Fruit fly (Drosophila melanogaster) whole organism, embryonic: ENCODE measurements around the gene Obp99d.
A peak's percentile ranks its signal among the peaks of the same experiment; 100 is the strongest.

Experiments used
- Asciz ChIP-seq: fragments of 200-800 bp; sonication (Bioruptor generic); optimal IDR thresholded peaks from 2 replicates; lab custom pipeline; 2017; ENCODE audit warnings: missing biosample characterization, mild to moderate bottlenecking, missing genetic modification characterization, missing genetic modification reagents
- BEAF-32 ChIP-seq: fragments of 200-800 bp; sonication (Bioruptor generic); optimal IDR thresholded peaks from 3 replicates; lab custom pipeline; 2017; ENCODE audit warnings: missing biosample characterization, missing genetic modification characterization, mild to moderate bottlenecking, moderate library complexity, missing genetic modification reagents
- CG10147 ChIP-seq: fragments of 200-800 bp; sonication (Bioruptor generic); optimal IDR thresholded peaks from 2 replicates; lab custom pipeline; 2019; ENCODE audit warnings: missing biosample characterization, mild to moderate bottlenecking, missing genetic modification characterization, moderate library complexity
- CG10209 ChIP-seq: fragments of 200-800 bp; sonication (Bioruptor generic); optimal IDR thresholded peaks from 3 replicates; lab custom pipeline; 2017; ENCODE audit warnings: missing biosample characterization, mild to moderate bottlenecking, missing genetic modification characterization, missing genetic modification reagents
- CG12219 ChIP-seq: fragments of 200-800 bp; sonication (Bioruptor generic); optimal IDR thresholded peaks from 3 replicates; lab custom pipeline; 2018; ENCODE audit warnings: missing biosample characterization, mild to moderate bottlenecking, missing genetic modification characterization
- CG12299 ChIP-seq: fragments of 200-800 bp; sonication (Bioruptor generic); optimal IDR thresholded peaks from 2 replicates; lab custom pipeline; 2018; ENCODE audit warnings: missing biosample characterization, mild to moderate bottlenecking, missing genetic modification characterization
- CG13296 ChIP-seq: fragments of 200-800 bp; sonication (Bioruptor generic); optimal IDR thresholded peaks from 3 replicates; lab custom pipeline; 2018; ENCODE audit warnings: missing biosample characterization, mild to moderate bottlenecking, missing genetic modification characterization
- CG14441 ChIP-seq: fragments of 200-800 bp; sonication (Bioruptor generic); IDR thresholded peaks from 2 replicates; pipeline ENCODE4 v1.3.6; 2022; ENCODE audit warnings: missing biosample characterization, missing genetic modification characterization
- CG14710 ChIP-seq: fragments of 200-800 bp; sonication (Bioruptor generic); optimal IDR thresholded peaks from 3 replicates; lab custom pipeline; 2019; ENCODE audit warnings: missing biosample characterization, mild to moderate bottlenecking, missing genetic modification characterization, moderate library complexity
- CG1603 ChIP-seq: fragments of 200-800 bp; sonication (Bioruptor generic); optimal IDR thresholded peaks from 2 replicates; lab custom pipeline; 2019; ENCODE audit warnings: missing biosample characterization, mild to moderate bottlenecking, missing genetic modification characterization, moderate library complexity
- CG17361 ChIP-seq: fragments of 200-800 bp; sonication (Bioruptor generic); IDR thresholded peaks from 3 replicates; pipeline ENCODE4 v1.3.6; 2022; ENCODE audit warnings: missing biosample characterization, missing genetic modification characterization
- CG17385 ChIP-seq: fragments of 200-800 bp; sonication (Bioruptor generic); optimal IDR thresholded peaks from 3 replicates; lab custom pipeline; 2018; ENCODE audit warnings: missing biosample characterization, mild to moderate bottlenecking, missing genetic modification characterization
- CG17612 ChIP-seq: fragments of 200-800 bp; sonication (Bioruptor generic); IDR thresholded peaks from 2 replicates; pipeline ENCODE4 v1.3.6; 2022; ENCODE audit warnings: missing biosample characterization, missing genetic modification characterization
- CG1792 ChIP-seq: fragments of 200-800 bp; sonication (Bioruptor generic); optimal IDR thresholded peaks from 2 replicates; lab custom pipeline; 2016; ENCODE audit warnings: missing biosample characterization, missing genetic modification characterization
- CG31365 ChIP-seq: fragments of 200-800 bp; sonication (Bioruptor generic); optimal IDR thresholded peaks from 2 replicates; lab custom pipeline; 2018; ENCODE audit warnings: missing biosample characterization, mild to moderate bottlenecking, missing genetic modification characterization
- CG3407 ChIP-seq: fragments of 200-800 bp; sonication (Bioruptor generic); optimal IDR thresholded peaks from 2 replicates; lab custom pipeline; 2018; ENCODE audit warnings: missing biosample characterization, mild to moderate bottlenecking, missing genetic modification characterization
- CG4404 ChIP-seq: fragments of 200-800 bp; sonication (Bioruptor generic); IDR thresholded peaks from 2 replicates; pipeline ENCODE4 v1.3.6; 2022; ENCODE audit warnings: missing biosample characterization, missing genetic modification characterization
- CG5180 ChIP-seq: fragments of 200-800 bp; sonication (Bioruptor generic); optimal IDR thresholded peaks from 3 replicates; lab custom pipeline; 2017; ENCODE audit warnings: missing biosample characterization, missing genetic modification characterization, mild to moderate bottlenecking, moderate library complexity, missing genetic modification reagents
- CG7745 ChIP-seq: fragments of 200-800 bp; sonication (Bioruptor generic); optimal IDR thresholded peaks from 2 replicates; lab custom pipeline; 2018; ENCODE audit warnings: missing biosample characterization, mild to moderate bottlenecking, missing genetic modification characterization, moderate library complexity
- CG8281 ChIP-seq: fragments of 200-800 bp; sonication (Bioruptor generic); optimal IDR thresholded peaks from 2 replicates; lab custom pipeline; 2018; ENCODE audit warnings: missing biosample characterization, mild to moderate bottlenecking, missing genetic modification characterization, moderate library complexity
- CG8388 ChIP-seq: fragments of 200-800 bp; sonication (Bioruptor generic); optimal IDR thresholded peaks from 2 replicates; lab custom pipeline; 2019; ENCODE audit warnings: missing biosample characterization, mild to moderate bottlenecking, missing genetic modification characterization, moderate library complexity
- CG9797 ChIP-seq: fragments of 200-800 bp; sonication (Bioruptor generic); optimal IDR thresholded peaks from 3 replicates; lab custom pipeline; 2018; ENCODE audit warnings: missing biosample characterization, mild to moderate bottlenecking, missing genetic modification characterization
- CG9817 ChIP-seq: fragments of 200-800 bp; sonication (Bioruptor generic); optimal IDR thresholded peaks from 2 replicates; lab custom pipeline; 2018; ENCODE audit warnings: missing biosample characterization, mild to moderate bottlenecking, missing genetic modification characterization, moderate library complexity
- CG9876 ChIP-seq: fragments of 200-800 bp; sonication (Bioruptor generic); optimal IDR thresholded peaks from 2 replicates; lab custom pipeline; 2016; ENCODE audit warnings: missing biosample characterization, missing genetic modification characterization
- CG9932 ChIP-seq: fragments of 200-800 bp; sonication (Bioruptor generic); IDR thresholded peaks from 2 replicates; pipeline ENCODE4 v1.3.6; 2022; ENCODE audit warnings: missing biosample characterization, missing genetic modification characterization
- CHES-1-like ChIP-seq: fragments of 200-800 bp; sonication (Bioruptor generic); optimal IDR thresholded peaks from 2 replicates; lab custom pipeline; 2016; ENCODE audit warnings: missing biosample characterization, missing genetic modification characterization
- Dbx ChIP-seq: fragments of 200-800 bp; sonication (Bioruptor generic); IDR thresholded peaks from 3 replicates; pipeline ENCODE4 v1.3.6; 2022; ENCODE audit warnings: missing biosample characterization, missing genetic modification characterization
- Dip3 ChIP-seq: fragments of 200-800 bp; sonication (Bioruptor generic); optimal IDR thresholded peaks from 3 replicates; lab custom pipeline; 2016; ENCODE audit warnings: missing biosample characterization, missing genetic modification characterization
- Drgx ChIP-seq: fragments of 200-800 bp; sonication (Bioruptor generic); IDR thresholded peaks from 2 replicates; pipeline ENCODE4 v1.3.6; 2022; ENCODE audit warnings: missing biosample characterization, missing genetic modification characterization
- Gug ChIP-seq: fragments of 200-800 bp; sonication (Bioruptor generic); IDR thresholded peaks from 4 replicates; pipeline ENCODE4 v1.3.6; 2022; ENCODE audit warnings: missing biosample characterization, missing genetic modification characterization
- HLH4C ChIP-seq: fragments of 200-800 bp; sonication (Bioruptor generic); IDR thresholded peaks from 3 replicates; pipeline ENCODE4 v1.3.6; 2022; ENCODE audit warnings: missing biosample characterization, missing genetic modification characterization; ENCODE audit not compliant: partially characterized antibody
- Hr78 ChIP-seq, 2 experiments: fragments of 200-800 bp in 1 of 2; fragments of >200 bp in 1 of 2; sonication (Bioruptor generic) in 1 of 2; optimal IDR thresholded peaks; 2 replicates each; lab custom pipeline; 2017 to 2019; ENCODE audit warnings: missing biosample characterization in 2 of 2, missing genetic modification characterization in 2 of 2, mild to moderate bottlenecking in 1 of 2, moderate library complexity in 1 of 2
- Kr ChIP-seq: fragments of 200-800 bp; sonication (Bioruptor generic); optimal IDR thresholded peaks from 2 replicates; lab custom pipeline; 2017; ENCODE audit warnings: missing biosample characterization, mild to moderate bottlenecking, missing genetic modification characterization
- Oli ChIP-seq: fragments of 200-800 bp; sonication (Bioruptor generic); optimal IDR thresholded peaks from 2 replicates; lab custom pipeline; 2018; ENCODE audit warnings: missing biosample characterization, mild to moderate bottlenecking, missing genetic modification characterization, moderate library complexity
- Sin3A ChIP-seq: fragments of >200 bp; optimal IDR thresholded peaks from 2 replicates; lab custom pipeline; 2018
- Stat92E ChIP-seq, 3 experiments: fragments of >200 bp in 2 of 3; fragments of 200-800 bp in 1 of 3; sonication (Bioruptor generic) in 1 of 3; optimal IDR thresholded peaks; 2 replicates each; lab custom pipeline; 2017 to 2019; ENCODE audit warnings: missing biosample characterization in 3 of 3, missing genetic modification characterization in 3 of 3, mild to moderate bottlenecking in 1 of 3, moderate library complexity in 1 of 3
- TFAM ChIP-seq: fragments of 200-800 bp; sonication (Bioruptor generic); optimal IDR thresholded peaks from 2 replicates; lab custom pipeline; 2017; ENCODE audit warnings: missing biosample characterization, missing genetic modification characterization, inconsistent platforms
- caup ChIP-seq: fragments of 200-800 bp; sonication (Bioruptor generic); optimal IDR thresholded peaks from 3 replicates; lab custom pipeline; 2017; ENCODE audit warnings: missing biosample characterization, mild to moderate bottlenecking, missing genetic modification characterization, moderate library complexity; ENCODE audit not compliant: severe bottlenecking
- chn ChIP-seq: fragments of 200-800 bp; sonication (Bioruptor generic); optimal IDR thresholded peaks from 2 replicates; lab custom pipeline; 2016; ENCODE audit warnings: missing biosample characterization, missing genetic modification characterization
- emc ChIP-seq: fragments of 200-800 bp; sonication (Bioruptor generic); optimal IDR thresholded peaks from 2 replicates; lab custom pipeline; 2016; ENCODE audit warnings: missing biosample characterization, missing genetic modification characterization
- jigr1 ChIP-seq: fragments of 200-800 bp; sonication (Bioruptor generic); IDR thresholded peaks from 3 replicates; pipeline ENCODE4 v1.3.6; 2022; ENCODE audit warnings: missing biosample characterization, missing genetic modification characterization
- lov ChIP-seq, 2 experiments: fragments of 200-800 bp in 1 of 2; fragments of >200 bp in 1 of 2; sonication (Bioruptor generic) in 1 of 2; IDR thresholded peaks in 1 of 2; optimal IDR thresholded peaks in 1 of 2; 2 replicates in 1 of 2; 3 replicates in 1 of 2; pipeline versions ENCODE4 v1.3.6 to Lab custom; 2017 to 2022; ENCODE audit warnings: missing biosample characterization in 1 of 2, missing genetic modification characterization in 1 of 2
- rib ChIP-seq: fragments of 200-800 bp; sonication (Bioruptor generic); IDR thresholded peaks from 2 replicates; pipeline ENCODE4 v1.3.6; 2022; ENCODE audit warnings: missing biosample characterization, missing genetic modification characterization
- so ChIP-seq: fragments of 200-800 bp; sonication (Bioruptor generic); IDR thresholded peaks from 3 replicates; pipeline ENCODE4 v1.3.6; 2022; ENCODE audit warnings: missing biosample characterization, missing genetic modification characterization
- sob ChIP-seq: fragments of 200-800 bp; sonication (Bioruptor generic); IDR thresholded peaks from 2 replicates; pipeline ENCODE4 v1.3.6; 2022; ENCODE audit warnings: missing biosample characterization, missing genetic modification characterization
- sr ChIP-seq: fragments of 200-800 bp; sonication (Bioruptor generic); IDR thresholded peaks from 3 replicates; pipeline ENCODE4 v1.3.6; 2022; ENCODE audit warnings: missing biosample characterization, missing genetic modification characterization
- tna ChIP-seq: fragments of 200-800 bp; sonication (Bioruptor generic); IDR thresholded peaks from 2 replicates; pipeline ENCODE4 v1.3.6; 2022; ENCODE audit warnings: missing biosample characterization, missing genetic modification characterization; ENCODE audit not compliant: partially characterized antibody
- trh ChIP-seq: fragments of 200-800 bp; sonication (Bioruptor generic); optimal IDR thresholded peaks from 2 replicates; lab custom pipeline; 2016; ENCODE audit warnings: missing biosample characterization, missing genetic modification characterization
- zen2 ChIP-seq: fragments of 200-800 bp; sonication (Bioruptor generic); IDR thresholded peaks from 3 replicates; pipeline ENCODE4 v1.3.6; 2022; ENCODE audit warnings: missing biosample characterization, missing genetic modification characterization; ENCODE audit not compliant: partially characterized antibody
- zfh1 ChIP-seq: fragments of 200-800 bp; sonication (Bioruptor generic); IDR thresholded peaks from 3 replicates; pipeline ENCODE4 v1.3.6; 2022; ENCODE audit warnings: missing biosample characterization, missing genetic modification characterization

Gene Obp99d

DNA sequence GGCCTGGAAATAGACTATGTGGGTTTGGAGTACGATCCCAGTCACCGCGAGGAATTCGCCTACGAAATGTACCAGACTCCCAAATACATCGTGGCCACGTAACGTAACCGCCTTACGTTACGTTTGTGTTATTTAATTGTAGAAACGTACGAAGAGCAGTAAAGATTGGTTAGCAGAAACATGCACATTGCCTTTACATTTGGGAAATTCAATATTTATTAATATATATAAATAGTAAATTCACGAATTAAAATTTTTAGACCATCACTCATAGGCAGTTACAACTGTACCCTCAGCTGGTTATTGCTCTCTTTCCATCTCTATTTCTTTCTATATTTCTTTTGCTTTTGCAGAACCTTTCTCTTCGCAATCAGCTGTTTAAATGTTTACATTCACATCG, 23.6 kb downstream of the Obp99d start, which contains the start of gene Gnpnat (continued):
- TF ChIP-seq Hr78 (GFP tag; optimal IDR thresholded peaks at IDR 0.05; lab: Kevin White, UChicago) (no peak), Kr (GFP tag; lab: Kevin White, UChicago) (no peak), caup (GFP tag; lab: Kevin White, UChicago) (peak; percentile 48), CG14441 (no peak), Gug (GFP tag; lab: Robert Waterston, UW) (no peak), BEAF-32 (no peak), chn (no peak), CG10147 (GFP tag; lab: Kevin White, UChicago) (peak; percentile 41), CG9817 (peak; percentile 46), CG5180 (no peak), CG9797 (no peak), CG9932 (GFP tag; lab: Robert Waterston, UW) (no peak), CHES-1-like (no peak), Stat92E (GFP tag; optimal IDR thresholded peaks at IDR 0.05; lab: Kevin White, UChicago) (no peak), CG10209 (GFP tag; lab: Kevin White, UChicago) (peak; percentile 45), CG17361 (no peak), rib (GFP tag; lab: Robert Waterston, UW) (no peak), TFAM (GFP tag; lab: Kevin White, UChicago) (no peak), zen2 (GFP tag; lab: Robert Waterston, UW) (no peak), CG7745 (tag; lab: Kevin White, UChicago) (no peak), tna (GFP tag; lab: Robert Waterston, UW) (no peak), sob (GFP tag; lab: Robert Waterston, UW) (no peak), CG1792 (GFP tag; lab: Kevin White, UChicago) (no peak), trh (no peak), HLH4C (GFP tag; lab: Robert Waterston, UW) (no peak), Oli (tag; lab: Kevin White, UChicago) (peak; percentile 48), CG8388 (GFP tag; lab: Kevin White, UChicago) (peak; percentile 59), CG17385 (GFP tag; lab: Kevin White, UChicago) (peak; percentile 48), emc (GFP tag; lab: Kevin White, UChicago) (no peak), sr (GFP tag; lab: Robert Waterston, UW) (no peak), CG12219 (GFP tag; lab: Kevin White, UChicago) (peak; percentile 41), CG3407 (GFP tag; lab: Kevin White, UChicago) (peak; percentile 31), Dip3 (no peak), jigr1 (GFP tag; lab: Robert Waterston, UW) (no peak), CG4404 (GFP tag; lab: Robert Waterston, UW) (no peak), lov (optimal IDR thresholded peaks at IDR 0.05; lab: Kevin White, UChicago) (no peak), lov (GFP tag; IDR thresholded peaks at IDR 0.05; lab: Robert Waterston, UW) (no peak), Drgx (no peak), CG1603 (tag; lab: Kevin White, UChicago) (peak; percentile 74), Asciz (GFP tag; lab: Kevin White, UChicago) (no peak), CG31365 (tag; lab: Kevin White, UChicago) (no peak), CG13296 (GFP tag; lab: Kevin White, UChicago) (peak; percentile 50), CG9876 (no peak), CG8281 (tag; lab: Kevin White, UChicago) (no peak), Dbx (GFP tag; lab: Robert Waterston, UW) (no peak), zfh1 (GFP tag; lab: Robert Waterston, UW) (no peak), Sin3A (lab: Kevin White, UChicago) (no peak), CG12299 (tag; lab: Kevin White, UChicago) (no peak), so (no peak), CG17612 (GFP tag; lab: Robert Waterston, UW) (no peak), CG14710 (tag; lab: Kevin White, UChicago) (peak; percentile 32)
